Fruit fly (Drosophila melanogaster): ENCODE data around the gene osi.

Gene osi

DNA sequence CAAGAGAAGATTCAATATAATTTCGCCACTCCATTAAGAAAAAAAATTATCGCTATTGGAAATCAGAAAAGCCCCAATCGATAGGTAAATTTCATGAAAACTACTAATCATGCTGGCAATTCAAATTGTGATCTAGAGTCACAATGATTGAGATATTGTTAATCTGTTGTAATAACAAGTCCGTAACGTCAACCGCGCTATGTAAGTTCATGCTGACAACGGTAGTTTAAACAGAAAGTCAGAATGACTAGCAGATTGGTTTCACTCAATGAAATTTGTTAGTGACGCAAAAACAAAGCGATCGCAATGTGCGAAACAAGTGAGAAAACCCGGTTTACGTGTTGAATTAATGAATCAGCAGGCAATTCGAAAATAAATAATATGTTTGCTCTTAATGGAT lies 30.6 kb downstream of the osi start:
- TF ChIP-seq cnc (optimal IDR thresholded peaks at IDR 0.05), result peak in 1 of 2 experiments; percentile 94
- TF ChIP-seq kay (GFP tag; ENCODE audit: borderline replicate concordance), result peak; percentile 16
- TF ChIP-seq ovo (GFP tag; optimal IDR thresholded peaks at IDR 0.05), result no peak

- TF ChIP-seq CG1620 (GFP tag; optimal IDR thresholded peaks at IDR 0.05), result no peak
- no peak for TF ChIP-seq Clk (GFP tag; optimal IDR thresholded peaks at IDR 0.05)
- no peak for TF ChIP-seq CG7101 (tag; optimal IDR thresholded peaks at IDR 0.05)
- TF ChIP-seq CG14711 (tag; optimal IDR thresholded peaks at IDR 0.05), result peak; percentile 14
- no peak for TF ChIP-seq CG7045 (GFP tag; optimal IDR thresholded peaks at IDR 0.05)
- TF ChIP-seq Hr96 (GFP tag; optimal IDR thresholded peaks at IDR 0.05), result no peak
- no peak for TF ChIP-seq kay (GFP tag; ENCODE audit: borderline replicate concordance)
- peak; percentile 1 for TF ChIP-seq bab1 (GFP tag; optimal IDR thresholded peaks at IDR 0.05)
- no peak for TF ChIP-seq CG11617 (GFP tag; optimal IDR thresholded peaks at IDR 0.05)
- TF ChIP-seq CG12768 (GFP tag; optimal IDR thresholded peaks at IDR 0.05), result no peak
- TF ChIP-seq Mnt (GFP tag; optimal IDR thresholded peaks at IDR 0.05), result no peak
- no peak for TF ChIP-seq pad (GFP tag; optimal IDR thresholded peaks at IDR 0.05)
- no peak for TF ChIP-seq CG5204 (GFP tag; optimal IDR thresholded peaks at IDR 0.05)
- TF ChIP-seq cnc (optimal IDR thresholded peaks at IDR 0.05), result no peak
- TF ChIP-seq CG33017 (tag; optimal IDR thresholded peaks at IDR 0.05), result peak; percentile 15
Observed at dm6 chr2L:16852318-16852932, 35.3 kb downstream of the osi start, which contains the start of gene CG31810. Gene CG31810 (minus strand): TSS chr2L:16852368.

DNA sequence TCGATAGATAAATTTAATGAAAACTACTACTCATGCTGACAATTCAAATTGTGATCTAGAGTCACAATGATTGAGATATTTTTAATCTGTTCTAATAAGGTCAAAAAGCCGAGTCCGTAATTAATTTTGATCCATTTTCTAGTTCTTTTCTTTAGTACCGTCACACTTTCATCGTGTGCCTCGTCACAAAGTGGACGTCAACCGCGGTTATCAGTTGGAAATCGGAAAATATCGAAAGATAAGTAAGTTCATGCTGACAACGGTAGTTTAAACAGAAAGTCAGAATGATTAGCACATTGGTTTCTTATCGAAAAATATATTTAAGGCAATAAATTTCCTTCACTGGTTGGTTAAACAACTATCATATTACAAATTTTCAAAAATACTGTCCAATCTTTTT lies 37.3 kb downstream of the osi start:
- TF ChIP-seq cnc (optimal IDR thresholded peaks at IDR 0.05) (peak in 1 of 2 experiments; percentile 81), CG7045 (GFP tag; optimal IDR thresholded peaks at IDR 0.05) (no peak), CG11617 (GFP tag; optimal IDR thresholded peaks at IDR 0.05) (no peak), CG5204 (GFP tag; optimal IDR thresholded peaks at IDR 0.05) (no peak)

DNA sequence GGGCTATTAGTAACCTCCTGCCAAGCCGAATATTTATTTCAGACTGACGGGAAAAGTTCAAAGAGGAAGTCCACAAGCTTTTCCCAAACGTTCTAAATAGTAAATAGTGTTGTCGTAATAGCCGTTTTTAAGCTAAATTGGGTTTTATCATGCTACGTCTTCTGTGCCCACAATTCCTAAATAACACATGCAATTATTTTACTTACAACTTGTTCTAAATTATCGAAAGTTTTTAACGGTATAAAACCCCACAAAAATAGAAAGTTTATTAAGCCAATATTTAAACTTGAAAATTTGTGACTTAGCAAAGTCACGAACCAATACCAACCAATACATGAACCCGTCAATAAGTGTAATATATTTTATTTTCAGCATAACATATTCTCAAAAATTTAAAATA lies 39.1 kb downstream of the osi start, which contains the start of gene CG13284:
Gene CG13284, minus strand, starts transcription at position 47 of the 400 bp plus-strand sequence.
- TF ChIP-seq CG12768 (GFP tag; optimal IDR thresholded peaks at IDR 0.05), result peak; percentile 15
- TF ChIP-seq CG11617 (GFP tag; optimal IDR thresholded peaks at IDR 0.05), result no peak

DNA sequence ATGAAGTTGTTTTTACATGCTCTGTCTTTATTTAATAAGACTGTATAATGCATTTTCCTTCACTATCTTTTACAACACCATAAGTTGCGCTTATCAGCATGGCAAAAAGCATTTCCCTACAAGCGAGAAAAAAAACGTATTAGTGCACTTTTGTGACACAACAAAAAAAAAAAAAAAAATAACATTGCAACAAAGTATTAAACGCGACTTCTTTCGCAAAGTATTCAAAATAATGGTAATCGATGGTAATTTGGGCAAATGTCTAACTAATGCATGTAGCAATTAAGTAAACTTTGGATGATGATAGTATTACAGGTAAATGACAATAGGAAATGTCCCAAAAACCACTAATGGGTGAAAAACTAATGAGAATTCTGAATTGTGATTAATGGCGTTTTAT lies 39.8 kb downstream of the osi start:
- TF ChIP-seq toe (GFP tag; optimal IDR thresholded peaks at IDR 0.05), result no peak
- TF ChIP-seq CG5204 (GFP tag; optimal IDR thresholded peaks at IDR 0.05), result no peak
- no peak for TF ChIP-seq CG7101 (tag; optimal IDR thresholded peaks at IDR 0.05)
- peak; percentile 87 for TF ChIP-seq kay (GFP tag; ENCODE audit: borderline replicate concordance)

DNA sequence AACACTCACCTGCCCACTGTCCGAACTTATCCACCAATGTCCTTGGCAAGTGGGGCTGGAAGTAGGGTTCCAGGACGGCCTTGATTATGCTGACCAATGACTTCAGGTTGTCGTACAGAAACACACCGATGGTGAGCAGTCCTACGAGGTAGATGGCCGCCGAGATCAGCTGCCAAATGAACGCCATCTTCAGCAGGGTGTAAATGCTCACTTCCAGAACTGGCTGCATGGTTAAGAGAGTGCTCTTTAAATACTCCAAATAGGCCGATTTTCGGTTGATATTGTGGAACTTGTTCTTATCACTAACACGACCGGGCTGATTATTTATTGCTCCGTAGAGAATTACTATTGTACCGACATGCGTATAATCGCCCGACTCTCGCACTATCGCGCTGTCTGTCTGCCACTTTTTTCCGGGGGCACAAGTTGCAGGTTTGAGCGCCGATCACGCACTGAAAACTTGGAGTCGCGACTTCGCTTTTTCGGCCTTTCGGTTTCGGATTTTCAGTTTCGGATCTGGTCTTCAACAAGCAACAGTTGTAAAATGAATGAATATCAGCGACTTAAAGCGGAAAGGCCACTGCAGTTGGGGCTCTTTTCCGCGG lies 40.9 kb downstream of the osi start:
- no peak for TF ChIP-seq CG33017 (tag; optimal IDR thresholded peaks at IDR 0.05)
- no peak for TF ChIP-seq CG1620 (GFP tag; optimal IDR thresholded peaks at IDR 0.05)
- no peak for TF ChIP-seq Crg-1 (GFP tag; optimal IDR thresholded peaks at IDR 0.05)
- no peak for TF ChIP-seq CG7101 (tag; optimal IDR thresholded peaks at IDR 0.05)
- no peak for TF ChIP-seq CG12768 (GFP tag; optimal IDR thresholded peaks at IDR 0.05)
- TF ChIP-seq kay (GFP tag; ENCODE audit: borderline replicate concordance), result no peak
- TF ChIP-seq Clk (GFP tag; optimal IDR thresholded peaks at IDR 0.05), result no peak
- TF ChIP-seq CG7045 (GFP tag; optimal IDR thresholded peaks at IDR 0.05), result no peak
- TF ChIP-seq Mnt (GFP tag; optimal IDR thresholded peaks at IDR 0.05), result no peak
- no peak for TF ChIP-seq tj (GFP tag; optimal IDR thresholded peaks at IDR 0.05)

dm6 chr2L:16845179-16845578 lies 42.6 kb downstream of the osi start:
- no peak for TF ChIP-seq CG5204 (GFP tag; optimal IDR thresholded peaks at IDR 0.05)

- TF ChIP-seq kay (GFP tag; ENCODE audit: borderline replicate concordance), result peak; percentile 53
- no peak for TF ChIP-seq Clk (GFP tag; optimal IDR thresholded peaks at IDR 0.05)
Observed at dm6 chr2L:16843336-16843735, 44.4 kb downstream of the osi start.

- no peak for TF ChIP-seq CG33017 (tag; optimal IDR thresholded peaks at IDR 0.05)
- TF ChIP-seq bab1 (GFP tag; optimal IDR thresholded peaks at IDR 0.05), result no peak
- no peak for TF ChIP-seq CG14711 (tag; optimal IDR thresholded peaks at IDR 0.05)
- TF ChIP-seq cic (GFP tag; optimal IDR thresholded peaks at IDR 0.05), result no peak
- TF ChIP-seq Mnt (GFP tag; optimal IDR thresholded peaks at IDR 0.05), result no peak
Observed at dm6 chr2L:16842505-16842904, 45.3 kb downstream of the osi start.
